Fruit fly (Drosophila melanogaster): ENCODE results near the gene Npc2c.

The Npc2c gene

dm6 chr3R:10109938-10110337 lies 49.9 kb downstream of the Npc2c start, which contains the start of gene Fmr1 (continued):
- TF ChIP-seq Asciz (GFP tag; optimal IDR thresholded peaks at IDR 0.05) (no peak), Adf1 (GFP tag; IDR thresholded peaks at IDR 0.05) (no peak), CHES-1-like (GFP tag; optimal IDR thresholded peaks at IDR 0.05) (peak; percentile 72), fd3F (GFP tag; optimal IDR thresholded peaks at IDR 0.05) (peak; percentile 49), MBD-R2 (GFP tag; IDR thresholded peaks at IDR 0.05) (peak; percentile 33; the same call in 1 of the 2 replicates), lbe (GFP tag; optimal IDR thresholded peaks at IDR 0.05) (no peak), CG13296 (GFP tag; optimal IDR thresholded peaks at IDR 0.05) (no peak), Fer1 (GFP tag; optimal IDR thresholded peaks at IDR 0.05) (peak; percentile 56), lab (GFP tag; optimal IDR thresholded peaks at IDR 0.05) (no peak), sd (tag; optimal IDR thresholded peaks at IDR 0.05) (no peak), Hr51 (GFP tag; optimal IDR thresholded peaks at IDR 0.05) (peak; percentile 11 to 53), CG18619 (GFP tag; optimal IDR thresholded peaks at IDR 0.05) (peak; percentile 31), fu2 (GFP tag; optimal IDR thresholded peaks at IDR 0.05) (peak; percentile 46), CG14667 (GFP tag; IDR thresholded peaks at IDR 0.05) (0 out of 2 replicates have a peak, but pooled peaks have one; percentile 12), CG8290 (GFP tag; optimal IDR thresholded peaks at IDR 0.05) (peak; percentile 52), CG8290 (tag; optimal IDR thresholded peaks at IDR 0.05) (peak in 1 of 2 experiments; percentile 80), CG17802 (tag; optimal IDR thresholded peaks at IDR 0.05) (no peak), CG4730 (GFP tag; IDR thresholded peaks at IDR 0.05) (no peak), CG8924 (tag; optimal IDR thresholded peaks at IDR 0.05) (peak; percentile 32), Spps (tag; optimal IDR thresholded peaks at IDR 0.05) (peak; percentile 10), Dad (GFP tag; optimal IDR thresholded peaks at IDR 0.05) (peak; percentile 73), CG8089 (GFP tag; optimal IDR thresholded peaks at IDR 0.05) (peak; percentile 45), ssp (GFP tag; IDR thresholded peaks at IDR 0.05) (no peak), CG16863 (GFP tag; optimal IDR thresholded peaks at IDR 0.05) (peak; percentile 30), GATAe (GFP tag; conservative IDR thresholded peaks at IDR 0.05) (no peak), jigr1 (GFP tag; IDR thresholded peaks at IDR 0.05) (no peak), Gsc (GFP tag; IDR thresholded peaks at IDR 0.05) (no peak), CG31224 (GFP tag; IDR thresholded peaks at IDR 0.05) (no peak), HLH4C (GFP tag; IDR thresholded peaks at IDR 0.05; ENCODE audit: partially characterized antibody) (no peak), CG15601 (tag; optimal IDR thresholded peaks at IDR 0.05) (peak; percentile 59), Vsx1 (GFP tag; optimal IDR thresholded peaks at IDR 0.05) (no peak), CG14014 (GFP tag; IDR thresholded peaks at IDR 0.05) (peak; percentile 61), CG7745 (tag; optimal IDR thresholded peaks at IDR 0.05) (no peak), bcd (GFP tag; optimal IDR thresholded peaks at IDR 0.05) (peak; percentile 44), CG31365 (tag; optimal IDR thresholded peaks at IDR 0.05) (no peak), CG3281 (GFP tag; optimal IDR thresholded peaks at IDR 0.05) (peak; percentile 100), lola (GFP tag; optimal IDR thresholded peaks at IDR 0.05) (peak in 1 of 3 experiments; percentile 45), dmrt99B (tag; optimal IDR thresholded peaks at IDR 0.05) (no peak), CG3163 (GFP tag; optimal IDR thresholded peaks at IDR 0.05) (peak; percentile 41), Xrp1 (GFP tag; IDR thresholded peaks at IDR 0.05) (0 out of 2 replicates have a peak, but pooled peaks have one; percentile 31), Dip3 (GFP tag; optimal IDR thresholded peaks at IDR 0.05) (peak; percentile 48), eve (GFP tag; optimal IDR thresholded peaks at IDR 0.05) (no peak), CG12155 (GFP tag; optimal IDR thresholded peaks at IDR 0.05) (peak; percentile 46), prd (optimal IDR thresholded peaks at IDR 0.05) (no peak), prd (GFP tag; IDR thresholded peaks at IDR 0.05) (peak; percentile 59; the same call in 2 of the 3 replicates), slbo (GFP tag; IDR thresholded peaks at IDR 0.05) (peak; percentile 62), CG3838 (GFP tag; optimal IDR thresholded peaks at IDR 0.05) (no peak), dmrt11E (tag; optimal IDR thresholded peaks at IDR 0.05) (peak; percentile 35), Sox100B (GFP tag; optimal IDR thresholded peaks at IDR 0.05) (no peak), CG16779 (GFP tag; IDR thresholded peaks at IDR 0.05) (no peak), CG32767 (GFP tag; IDR thresholded peaks at IDR 0.05) (no peak), Mrtf (GFP tag; IDR thresholded peaks at IDR 0.05) (no peak)

Data from whole organism, embryonic.